Fruit fly (Drosophila melanogaster) whole organism, embryonic: ENCODE results near the gene BthD.

Source experiments
- Ada2b ChIP-seq: fragments of 200-800 bp; sonication (Bioruptor generic); IDR thresholded peaks from 2 replicates; pipeline ENCODE4 v1.3.6; 2022; ENCODE audit warnings: missing biosample characterization, missing genetic modification characterization
- B-H2 ChIP-seq: fragments of 200-800 bp; sonication (Bioruptor generic); optimal IDR thresholded peaks from 2 replicates; lab custom pipeline; 2018; ENCODE audit warnings: missing biosample characterization, mild to moderate bottlenecking, missing genetic modification characterization
- Bdp1 ChIP-seq: fragments of 200-800 bp; sonication (Bioruptor generic); optimal IDR thresholded peaks from 3 replicates; lab custom pipeline; 2016; ENCODE audit warnings: missing biosample characterization, missing genetic modification characterization
- Blimp-1 ChIP-seq: fragments of 200-800 bp; sonication (Bioruptor generic); optimal IDR thresholded peaks from 3 replicates; lab custom pipeline; 2018; ENCODE audit warnings: missing biosample characterization, missing genetic modification characterization, mild to moderate bottlenecking, moderate library complexity, missing genetic modification reagents
- Bteb2 ChIP-seq: fragments of 200-800 bp; sonication (Bioruptor generic); optimal IDR thresholded peaks from 2 replicates; lab custom pipeline; 2016; ENCODE audit warnings: missing biosample characterization, missing genetic modification characterization
- CG10209 ChIP-seq: fragments of 200-800 bp; sonication (Bioruptor generic); optimal IDR thresholded peaks from 3 replicates; lab custom pipeline; 2017; ENCODE audit warnings: missing biosample characterization, mild to moderate bottlenecking, missing genetic modification characterization, missing genetic modification reagents
- CG10274 ChIP-seq: fragments of 200-800 bp; sonication (Bioruptor generic); optimal IDR thresholded peaks from 3 replicates; lab custom pipeline; 2017; ENCODE audit warnings: missing biosample characterization, mild to moderate bottlenecking, missing genetic modification characterization
- CG11085 ChIP-seq: fragments of 200-800 bp; sonication (Bioruptor generic); IDR thresholded peaks from 2 replicates; pipeline ENCODE4 v1.3.6; 2022; ENCODE audit warnings: missing biosample characterization, missing genetic modification characterization
- CG11456 ChIP-seq: fragments of 200-800 bp; sonication (Bioruptor generic); IDR thresholded peaks from 3 replicates; pipeline ENCODE4 v1.3.6; 2022; ENCODE audit warnings: missing biosample characterization, missing genetic modification characterization
- CG12155 ChIP-seq: fragments of 200-800 bp; sonication (Bioruptor generic); optimal IDR thresholded peaks from 3 replicates; lab custom pipeline; 2016; ENCODE audit warnings: missing biosample characterization, missing genetic modification characterization
- CG1529 ChIP-seq: fragments of 200-800 bp; sonication (Bioruptor generic); optimal IDR thresholded peaks from 3 replicates; lab custom pipeline; 2018; ENCODE audit warnings: missing biosample characterization, missing genetic modification characterization
- CG17612 ChIP-seq: fragments of 200-800 bp; sonication (Bioruptor generic); IDR thresholded peaks from 2 replicates; pipeline ENCODE4 v1.3.6; 2022; ENCODE audit warnings: missing biosample characterization, missing genetic modification characterization
- CG18476 ChIP-seq: fragments of 200-800 bp; sonication (Bioruptor generic); optimal IDR thresholded peaks from 2 replicates; lab custom pipeline; 2016; ENCODE audit warnings: missing biosample characterization, mild to moderate bottlenecking, missing genetic modification characterization
- CG18599 ChIP-seq: fragments of 200-800 bp; sonication (Bioruptor generic); optimal IDR thresholded peaks from 3 replicates; lab custom pipeline; 2017; ENCODE audit warnings: missing biosample characterization, missing genetic modification characterization, mild to moderate bottlenecking, moderate library complexity, missing genetic modification reagents
- CG18764 ChIP-seq: fragments of 200-800 bp; sonication (Bioruptor generic); optimal IDR thresholded peaks from 3 replicates; lab custom pipeline; 2016; ENCODE audit warnings: missing biosample characterization, missing genetic modification characterization
- CG2129 ChIP-seq: fragments of 200-800 bp; sonication (Bioruptor generic); IDR thresholded peaks from 2 replicates; pipeline ENCODE4 v1.3.6; 2022; ENCODE audit warnings: missing biosample characterization, missing genetic modification characterization; ENCODE audit not compliant: partially characterized antibody
- CG31441 ChIP-seq: fragments of 200-800 bp; sonication (Bioruptor generic); IDR thresholded peaks from 2 replicates; pipeline ENCODE4 v1.3.6; 2022; ENCODE audit warnings: missing biosample characterization, missing genetic modification characterization
- CG3995 ChIP-seq: fragments of 200-800 bp; sonication (Bioruptor generic); optimal IDR thresholded peaks from 3 replicates; lab custom pipeline; 2016; ENCODE audit warnings: missing biosample characterization, missing genetic modification characterization
- CG8290 ChIP-seq, 3 experiments: fragments of 200-800 bp; sonication (Bioruptor generic); optimal IDR thresholded peaks; 2 replicates each; lab custom pipeline; 2016 to 2019; ENCODE audit warnings: missing biosample characterization in 3 of 3, missing genetic modification characterization in 3 of 3, mild to moderate bottlenecking in 2 of 3, moderate library complexity in 1 of 3
- CG8478 ChIP-seq: fragments of >200 bp; optimal IDR thresholded peaks from 2 replicates; lab custom pipeline; 2018
- CG8944 ChIP-seq: fragments of 200-800 bp; sonication (Bioruptor generic); optimal IDR thresholded peaks from 3 replicates; lab custom pipeline; 2016; ENCODE audit warnings: missing biosample characterization, missing genetic modification characterization
- CG9797 ChIP-seq: fragments of 200-800 bp; sonication (Bioruptor generic); optimal IDR thresholded peaks from 3 replicates; lab custom pipeline; 2018; ENCODE audit warnings: missing biosample characterization, mild to moderate bottlenecking, missing genetic modification characterization
- Dek ChIP-seq: fragments of 200-800 bp; sonication (Bioruptor generic); optimal IDR thresholded peaks from 3 replicates; lab custom pipeline; 2019; ENCODE audit warnings: missing biosample characterization, mild to moderate bottlenecking, missing genetic modification characterization, moderate library complexity
- Elba2 ChIP-seq: fragments of 200-800 bp; sonication (Bioruptor generic); optimal IDR thresholded peaks from 3 replicates; lab custom pipeline; 2016; ENCODE audit warnings: missing biosample characterization, missing genetic modification characterization
- Fer1 ChIP-seq: fragments of 200-800 bp; sonication (Bioruptor generic); optimal IDR thresholded peaks from 2 replicates; lab custom pipeline; 2017; ENCODE audit warnings: missing biosample characterization, mild to moderate bottlenecking, missing genetic modification characterization
- Fer3 ChIP-seq: fragments of 200-800 bp; sonication (Bioruptor generic); optimal IDR thresholded peaks from 2 replicates; lab custom pipeline; 2018; ENCODE audit warnings: missing biosample characterization, mild to moderate bottlenecking, missing genetic modification characterization, moderate library complexity
- Hr78 ChIP-seq, 2 experiments: fragments of 200-800 bp in 1 of 2; fragments of >200 bp in 1 of 2; sonication (Bioruptor generic) in 1 of 2; optimal IDR thresholded peaks; 2 replicates each; lab custom pipeline; 2017 to 2019; ENCODE audit warnings: missing biosample characterization in 2 of 2, missing genetic modification characterization in 2 of 2, mild to moderate bottlenecking in 1 of 2, moderate library complexity in 1 of 2
- Myb ChIP-seq: fragments of 200-800 bp; sonication (Bioruptor generic); optimal IDR thresholded peaks from 2 replicates; lab custom pipeline; 2016; ENCODE audit warnings: missing biosample characterization, missing genetic modification characterization
- NC2β ChIP-seq: fragments of 200-800 bp; sonication (Bioruptor generic); optimal IDR thresholded peaks from 2 replicates; lab custom pipeline; 2016; ENCODE audit warnings: missing biosample characterization, missing genetic modification characterization
- NK7.1 ChIP-seq: fragments of 200-800 bp; sonication (Bioruptor generic); optimal IDR thresholded peaks from 3 replicates; lab custom pipeline; 2016; ENCODE audit warnings: missing biosample characterization, missing genetic modification characterization
- NfI ChIP-seq: fragments of 200-800 bp; sonication (Bioruptor generic); optimal IDR thresholded peaks from 3 replicates; lab custom pipeline; 2018; ENCODE audit warnings: missing biosample characterization, mild to moderate bottlenecking, missing genetic modification characterization, moderate library complexity
- Poxn ChIP-seq: fragments of 200-800 bp; sonication (Bioruptor generic); IDR thresholded peaks from 2 replicates; pipeline ENCODE4 v1.3.6; 2022; ENCODE audit warnings: missing biosample characterization, missing genetic modification characterization
- Sin3A ChIP-seq: fragments of >200 bp; optimal IDR thresholded peaks from 2 replicates; lab custom pipeline; 2018
- TFAM ChIP-seq: fragments of 200-800 bp; sonication (Bioruptor generic); optimal IDR thresholded peaks from 2 replicates; lab custom pipeline; 2017; ENCODE audit warnings: missing biosample characterization, missing genetic modification characterization, inconsistent platforms
- az2 ChIP-seq: fragments of 200-800 bp; sonication (Bioruptor generic); optimal IDR thresholded peaks from 3 replicates; lab custom pipeline; 2016; ENCODE audit warnings: missing biosample characterization, missing genetic modification characterization
- br ChIP-seq: fragments of >200 bp; optimal IDR thresholded peaks from 2 replicates; lab custom pipeline; 2017
- btn ChIP-seq: fragments of 200-800 bp; sonication (Bioruptor generic); optimal IDR thresholded peaks from 2 replicates; lab custom pipeline; 2016; ENCODE audit warnings: missing biosample characterization, missing genetic modification characterization
- caup ChIP-seq: fragments of 200-800 bp; sonication (Bioruptor generic); optimal IDR thresholded peaks from 3 replicates; lab custom pipeline; 2017; ENCODE audit warnings: missing biosample characterization, mild to moderate bottlenecking, missing genetic modification characterization, moderate library complexity; ENCODE audit not compliant: severe bottlenecking
- dysf ChIP-seq: fragments of 200-800 bp; sonication (Bioruptor generic); IDR thresholded peaks from 3 replicates; pipeline ENCODE4 v1.3.6; 2022; ENCODE audit warnings: missing biosample characterization, missing genetic modification characterization
- emc ChIP-seq: fragments of 200-800 bp; sonication (Bioruptor generic); optimal IDR thresholded peaks from 2 replicates; lab custom pipeline; 2016; ENCODE audit warnings: missing biosample characterization, missing genetic modification characterization
- fru ChIP-seq: fragments of >200 bp; optimal IDR thresholded peaks from 2 replicates; lab custom pipeline; 2017
- jumu ChIP-seq: fragments of 200-800 bp; sonication (Bioruptor generic); optimal IDR thresholded peaks from 3 replicates; lab custom pipeline; 2016; ENCODE audit warnings: missing biosample characterization, missing genetic modification characterization
- ken ChIP-seq: fragments of 200-800 bp; sonication (Bioruptor generic); IDR thresholded peaks from 3 replicates; pipeline ENCODE4 v1.3.6; 2022; ENCODE audit warnings: missing biosample characterization, missing genetic modification characterization
- nau ChIP-seq: fragments of 200-800 bp; sonication (Bioruptor generic); optimal IDR thresholded peaks from 3 replicates; lab custom pipeline; 2017; ENCODE audit warnings: missing biosample characterization, mild to moderate bottlenecking, missing genetic modification characterization, missing genetic modification reagents
- pho ChIP-seq: fragments of 200-800 bp; sonication (Bioruptor generic); optimal IDR thresholded peaks from 2 replicates; lab custom pipeline; 2016; ENCODE audit warnings: missing biosample characterization, missing genetic modification characterization
- run ChIP-seq: fragments of 200-800 bp; sonication (Bioruptor generic); optimal IDR thresholded peaks from 3 replicates; lab custom pipeline; 2018; ENCODE audit warnings: missing biosample characterization, mild to moderate bottlenecking, missing genetic modification characterization
- sima ChIP-seq: fragments of 200-800 bp; sonication (Bioruptor generic); optimal IDR thresholded peaks from 2 replicates; lab custom pipeline; 2016; ENCODE audit warnings: missing biosample characterization, missing genetic modification characterization
- slp2 ChIP-seq: fragments of 200-800 bp; sonication (Bioruptor generic); optimal IDR thresholded peaks from 2 replicates; lab custom pipeline; 2016; ENCODE audit warnings: missing biosample characterization, missing genetic modification characterization
- tio ChIP-seq: fragments of 200-800 bp; sonication (Bioruptor generic); optimal IDR thresholded peaks from 2 replicates; lab custom pipeline; 2017; ENCODE audit warnings: missing biosample characterization, missing genetic modification characterization, inconsistent platforms
- tna ChIP-seq: fragments of 200-800 bp; sonication (Bioruptor generic); IDR thresholded peaks from 2 replicates; pipeline ENCODE4 v1.3.6; 2022; ENCODE audit warnings: missing biosample characterization, missing genetic modification characterization; ENCODE audit not compliant: partially characterized antibody
- vvl ChIP-seq: fragments of 200-800 bp; sonication (Bioruptor generic); IDR thresholded peaks from 2 replicates; pipeline ENCODE4 v1.3.6; 2022; ENCODE audit warnings: missing biosample characterization, missing genetic modification characterization
- zen2 ChIP-seq: fragments of 200-800 bp; sonication (Bioruptor generic); IDR thresholded peaks from 3 replicates; pipeline ENCODE4 v1.3.6; 2022; ENCODE audit warnings: missing biosample characterization, missing genetic modification characterization; ENCODE audit not compliant: partially characterized antibody
- zf30C ChIP-seq: fragments of 200-800 bp; sonication (Bioruptor generic); optimal IDR thresholded peaks from 3 replicates; lab custom pipeline; 2018; ENCODE audit warnings: missing biosample characterization, mild to moderate bottlenecking, missing genetic modification characterization

The BthD gene

DNA sequence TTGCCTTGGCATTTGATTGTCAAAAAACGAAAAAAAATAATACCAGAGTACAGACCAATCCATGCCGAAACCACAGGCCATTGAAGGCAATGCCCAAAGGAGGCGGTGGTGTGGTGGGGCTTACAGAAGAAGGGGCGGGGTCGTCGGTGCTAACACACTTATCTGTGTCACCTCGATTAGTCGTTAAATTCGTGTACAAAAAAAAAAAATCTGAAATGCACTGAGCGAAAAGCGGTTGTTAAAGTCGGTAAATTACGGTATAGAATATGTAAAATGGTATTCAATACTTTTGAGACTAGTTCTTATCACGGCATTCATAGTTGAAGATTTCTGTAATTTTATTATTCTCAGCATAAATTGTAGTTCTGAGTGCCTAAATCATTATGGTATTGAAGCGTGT lies 32.0 kb downstream of the BthD start (continued):
- no peak for TF ChIP-seq NfI (GFP tag; lab: Kevin White, UChicago)
- no peak for TF ChIP-seq zf30C (GFP tag; lab: Kevin White, UChicago)
- TF ChIP-seq CG18476: peak; percentile 44
- no peak for TF ChIP-seq B-H2 (GFP tag; lab: Kevin White, UChicago)
- TF ChIP-seq jumu: peak; percentile 21
- no peak for TF ChIP-seq tio (GFP tag; lab: Kevin White, UChicago)
- TF ChIP-seq CG11085 (GFP tag; lab: Robert Waterston, UW): no peak
- no peak for TF ChIP-seq fru (lab: Kevin White, UChicago)
- peak; percentile 13 for TF ChIP-seq nau (GFP tag; lab: Kevin White, UChicago)
- no peak for TF ChIP-seq CG8478
- TF ChIP-seq Fer3 (tag; lab: Kevin White, UChicago): peak; percentile 51
- no peak for TF ChIP-seq CG3995 (GFP tag; lab: Kevin White, UChicago)
- no peak for TF ChIP-seq ken (GFP tag; lab: Robert Waterston, UW)
- TF ChIP-seq Bdp1 (GFP tag; lab: Kevin White, UChicago): peak; percentile 2
- no peak for TF ChIP-seq run (tag; lab: Kevin White, UChicago)
- peak; percentile 48 for TF ChIP-seq az2 (GFP tag; lab: Kevin White, UChicago)
- no peak for TF ChIP-seq Sin3A (lab: Kevin White, UChicago)
- no peak for TF ChIP-seq CG10274 (GFP tag; lab: Kevin White, UChicago)
- TF ChIP-seq CG1529: no peak
- peak; percentile 57 for TF ChIP-seq CG31441
- no peak for TF ChIP-seq Poxn (GFP tag; lab: Robert Waterston, UW)
- no peak for TF ChIP-seq Dek
- TF ChIP-seq vvl (GFP tag; lab: Robert Waterston, UW): peak; percentile 68
- no peak for TF ChIP-seq zen2 (GFP tag; lab: Robert Waterston, UW)
- peak; percentile 52 for TF ChIP-seq NK7.1 (GFP tag; lab: Kevin White, UChicago)
- no peak for TF ChIP-seq CG9797 (GFP tag; lab: Kevin White, UChicago)
- no peak for TF ChIP-seq btn
- TF ChIP-seq Fer1 (GFP tag; lab: Kevin White, UChicago): peak; percentile 36
- no peak for TF ChIP-seq Myb (GFP tag; lab: Kevin White, UChicago)
- no peak for TF ChIP-seq sima (GFP tag; lab: Kevin White, UChicago)
- TF ChIP-seq CG18599 (GFP tag; lab: Kevin White, UChicago): peak; percentile 60
- TF ChIP-seq dysf: peak; percentile 75
- TF ChIP-seq slp2 (GFP tag; lab: Kevin White, UChicago): peak; percentile 15
- no peak for TF ChIP-seq CG17612 (GFP tag; lab: Robert Waterston, UW)
- no peak for TF ChIP-seq CG2129 (GFP tag; lab: Robert Waterston, UW)
- TF ChIP-seq pho (GFP tag; lab: Kevin White, UChicago): no peak
- no peak for TF ChIP-seq CG8944
- peak; percentile 39 for TF ChIP-seq CG10209 (GFP tag; lab: Kevin White, UChicago)
- no peak for TF ChIP-seq Hr78 (GFP tag; optimal IDR thresholded peaks at IDR 0.05; lab: Kevin White, UChicago)
- TF ChIP-seq TFAM (GFP tag; lab: Kevin White, UChicago): no peak
- TF ChIP-seq CG12155 (GFP tag; lab: Kevin White, UChicago): peak; percentile 29
- TF ChIP-seq CG11456 (GFP tag; lab: Robert Waterston, UW): peak; percentile 67
- no peak for TF ChIP-seq br (lab: Kevin White, UChicago)
- TF ChIP-seq CG18764 (GFP tag; lab: Kevin White, UChicago): peak; percentile 44
- no peak for TF ChIP-seq emc (GFP tag; lab: Kevin White, UChicago)
- no peak for TF ChIP-seq NC2β (GFP tag; lab: Kevin White, UChicago)
- TF ChIP-seq Ada2b (GFP tag; lab: Robert Waterston, UW): peak; percentile 78
- TF ChIP-seq tna (GFP tag; lab: Robert Waterston, UW): no peak
- TF ChIP-seq Bteb2 (GFP tag; lab: Kevin White, UChicago): no peak
- TF ChIP-seq caup (GFP tag; lab: Kevin White, UChicago): peak; percentile 44
- TF ChIP-seq Blimp-1 (GFP tag; lab: Kevin White, UChicago): peak; percentile 81
- TF ChIP-seq Elba2 (GFP tag; lab: Kevin White, UChicago): no peak
- TF ChIP-seq CG8290 (GFP tag; optimal IDR thresholded peaks at IDR 0.05; lab: Kevin White, UChicago): no peak
- TF ChIP-seq CG8290 (tag; optimal IDR thresholded peaks at IDR 0.05; lab: Kevin White, UChicago): peak in 1 of 2 experiments; percentile 37
